Worm (Caenorhabditis elegans): ENCODE data around the gene pycr-1.
A peak's percentile ranks its signal among the peaks of the same experiment; 100 is the strongest.

The pycr-1 gene

ce11 chrX:12171631-12172348 lies 25.2 kb downstream of the pycr-1 start, which contains the start of gene F57G12.1:
F57G12.1 (minus strand) TSS chrX:12171681.
- peak; percentile 22 for TF ChIP-seq sma-3 (GFP tag; optimal IDR thresholded peaks at IDR 0.05)
- TF ChIP-seq mab-5 (tag; optimal IDR thresholded peaks at IDR 0.05) = peak; percentile 69
- TF ChIP-seq F13H6.1 (tag; optimal IDR thresholded peaks at IDR 0.05) = peak; percentile 87
- peak; percentile 79 for TF ChIP-seq C34F6.9 (tag; optimal IDR thresholded peaks at IDR 0.05)
- TF ChIP-seq unc-55 (GFP tag; optimal IDR thresholded peaks at IDR 0.05) = peak; percentile 87
- peak; percentile 48 to 74 for TF ChIP-seq lsy-2 (tag; optimal IDR thresholded peaks at IDR 0.05)
- peak; percentile 67 for TF ChIP-seq fos-1 (tag; optimal IDR thresholded peaks at IDR 0.05)
- no peak for TF ChIP-seq mbf-1 (tag; optimal IDR thresholded peaks at IDR 0.05)
- TF ChIP-seq Y55F3AM.14 (GFP tag; optimal IDR thresholded peaks at IDR 0.05) = peak; percentile 51
- no peak for TF ChIP-seq ztf-1 (GFP tag; conservative IDR thresholded peaks at IDR 0.05)
- TF ChIP-seq ztf-11 (tag; optimal IDR thresholded peaks at IDR 0.05) = no peak
- peak; percentile 54 for TF ChIP-seq ama-1 (optimal IDR thresholded peaks at IDR 0.05)
- peak; percentile 36 for TF ChIP-seq nhr-21 (tag; optimal IDR thresholded peaks at IDR 0.05)
- peak; percentile 48 for TF ChIP-seq nhr-6 (tag; optimal IDR thresholded peaks at IDR 0.05)
- no peak for TF ChIP-seq R02D3.7 (tag; optimal IDR thresholded peaks at IDR 0.05)
- no peak for TF ChIP-seq nhr-77 (tag; optimal IDR thresholded peaks at IDR 0.05)
- peak; percentile 60 to 81 for TF ChIP-seq mdl-1 (tag; optimal IDR thresholded peaks at IDR 0.05)
- peak; percentile 57 for TF ChIP-seq sem-4 (tag; optimal IDR thresholded peaks at IDR 0.05)
- TF ChIP-seq lin-11 (tag; optimal IDR thresholded peaks at IDR 0.05) = peak; percentile 84
- no peak for TF ChIP-seq unc-39 (tag; optimal IDR thresholded peaks at IDR 0.05)
- peak; percentile 65 for TF ChIP-seq zag-1 (tag; optimal IDR thresholded peaks at IDR 0.05)
- peak; percentile 99 for TF ChIP-seq nhr-129 (tag; optimal IDR thresholded peaks at IDR 0.05)
- TF ChIP-seq ceh-16 (tag; optimal IDR thresholded peaks at IDR 0.05) = peak; percentile 64
- TF ChIP-seq lin-39 (tag; optimal IDR thresholded peaks at IDR 0.05) = no peak
- peak; percentile 23 for TF ChIP-seq blmp-1 (tag; optimal IDR thresholded peaks at IDR 0.05; ENCODE audit: insufficient read depth)
- peak; percentile 94 for TF ChIP-seq sma-9 (GFP tag; optimal IDR thresholded peaks at IDR 0.05)
- peak; percentile 27 for TF ChIP-seq sma-9 (tag; optimal IDR thresholded peaks at IDR 0.05)
- peak; percentile 18 for TF ChIP-seq peb-1 (tag; optimal IDR thresholded peaks at IDR 0.05)
- TF ChIP-seq snpc-4 (tag; optimal IDR thresholded peaks at IDR 0.05) = peak; percentile 60
- TF ChIP-seq elt-1 (tag; optimal IDR thresholded peaks at IDR 0.05) = peak; percentile 36
- TF ChIP-seq ztf-4 (tag; optimal IDR thresholded peaks at IDR 0.05) = peak; percentile 52
- TF ChIP-seq lin-13 (GFP tag; optimal IDR thresholded peaks at IDR 0.05) = peak; percentile 71
- peak; percentile 90 for TF ChIP-seq crh-2 (tag; optimal IDR thresholded peaks at IDR 0.05)
- peak; percentile 79 for TF ChIP-seq egl-27 (tag; optimal IDR thresholded peaks at IDR 0.05)
- peak; percentile 51 for TF ChIP-seq gmeb-1 (tag; optimal IDR thresholded peaks at IDR 0.05)
- TF ChIP-seq dmd-4 (tag; optimal IDR thresholded peaks at IDR 0.05) = no peak
- TF ChIP-seq nhr-25 (tag; optimal IDR thresholded peaks at IDR 0.05) = peak; percentile 86

DNA sequence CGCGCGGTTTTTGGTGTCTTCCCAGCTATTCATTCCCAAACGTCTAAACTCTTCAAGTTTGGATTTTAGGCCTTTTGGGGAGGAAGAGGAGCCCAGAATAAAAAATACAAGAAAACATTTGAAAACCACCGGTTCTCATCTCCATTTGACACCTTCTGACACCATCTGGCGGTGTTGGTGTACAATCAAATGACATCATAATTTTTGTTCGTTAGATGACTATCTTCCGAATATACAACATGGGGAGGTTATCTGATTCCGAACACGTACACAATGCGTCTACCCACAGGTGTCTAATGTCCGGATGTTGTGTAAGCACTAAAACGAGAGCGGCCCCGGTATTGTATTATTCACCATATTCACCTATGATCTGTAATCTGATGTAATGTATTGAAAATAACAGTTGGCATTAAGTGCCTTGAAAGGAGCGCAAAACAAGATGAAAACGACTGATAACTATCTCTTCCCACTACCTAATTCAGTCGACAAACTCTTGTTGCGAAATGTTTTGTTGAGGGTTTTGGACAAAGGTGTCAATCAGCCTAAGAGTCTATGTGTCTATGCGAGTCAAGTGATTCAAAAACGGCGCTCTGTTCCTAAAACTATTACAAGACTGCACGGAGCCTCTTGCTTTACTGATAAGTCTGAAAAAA lies 26.0 kb downstream of the pycr-1 start:
- TF ChIP-seq ztf-1 (GFP tag; conservative IDR thresholded peaks at IDR 0.05) = no peak
- no peak for TF ChIP-seq zag-1 (tag; optimal IDR thresholded peaks at IDR 0.05)
- TF ChIP-seq sma-3 (GFP tag; optimal IDR thresholded peaks at IDR 0.05) = peak; percentile 27
- no peak for TF ChIP-seq nhr-10 (tag; optimal IDR thresholded peaks at IDR 0.05)
- no peak for TF ChIP-seq nhr-77 (tag; optimal IDR thresholded peaks at IDR 0.05)
- TF ChIP-seq peb-1 (tag; optimal IDR thresholded peaks at IDR 0.05) = no peak
- TF ChIP-seq dmd-4 (tag; optimal IDR thresholded peaks at IDR 0.05) = no peak
- TF ChIP-seq ztf-4 (tag; optimal IDR thresholded peaks at IDR 0.05) = no peak
- no peak for TF ChIP-seq sem-4 (tag; optimal IDR thresholded peaks at IDR 0.05)
- TF ChIP-seq nhr-6 (tag; optimal IDR thresholded peaks at IDR 0.05) = no peak
- no peak for TF ChIP-seq ama-1 (optimal IDR thresholded peaks at IDR 0.05)
- no peak for TF ChIP-seq lin-39 (tag; optimal IDR thresholded peaks at IDR 0.05)
- TF ChIP-seq elt-1 (tag; optimal IDR thresholded peaks at IDR 0.05) = peak; percentile 37
- no peak for TF ChIP-seq unc-55 (GFP tag; optimal IDR thresholded peaks at IDR 0.05)
- TF ChIP-seq snpc-4 (tag; optimal IDR thresholded peaks at IDR 0.05) = no peak
- TF ChIP-seq nhr-11 (tag; optimal IDR thresholded peaks at IDR 0.05) = no peak
- no peak for TF ChIP-seq unc-39 (tag; optimal IDR thresholded peaks at IDR 0.05)
- TF ChIP-seq nhr-25 (tag; optimal IDR thresholded peaks at IDR 0.05) = peak; percentile 47
- TF ChIP-seq ceh-16 (tag; optimal IDR thresholded peaks at IDR 0.05) = peak; percentile 96
- TF ChIP-seq blmp-1 (tag; optimal IDR thresholded peaks at IDR 0.05; ENCODE audit: insufficient read depth) = no peak
- TF ChIP-seq F13H6.1 (tag; optimal IDR thresholded peaks at IDR 0.05) = peak; percentile 27
- no peak for TF ChIP-seq aly-2 (tag; optimal IDR thresholded peaks at IDR 0.05)
- no peak for TF ChIP-seq Y55F3AM.14 (GFP tag; optimal IDR thresholded peaks at IDR 0.05)
- TF ChIP-seq mab-5 (tag; optimal IDR thresholded peaks at IDR 0.05) = no peak
- TF ChIP-seq elt-3 (tag; optimal IDR thresholded peaks at IDR 0.05) = no peak
- no peak for TF ChIP-seq skn-1 (tag; optimal IDR thresholded peaks at IDR 0.05)
- no peak for TF ChIP-seq lin-11 (tag; optimal IDR thresholded peaks at IDR 0.05)
- no peak for TF ChIP-seq nhr-23 (tag; optimal IDR thresholded peaks at IDR 0.05)
- no peak for TF ChIP-seq lsy-2 (tag; optimal IDR thresholded peaks at IDR 0.05)
- no peak for TF ChIP-seq C34F6.9 (tag; optimal IDR thresholded peaks at IDR 0.05)
- TF ChIP-seq ztf-11 (tag; optimal IDR thresholded peaks at IDR 0.05) = no peak
- TF ChIP-seq egl-27 (tag; optimal IDR thresholded peaks at IDR 0.05) = no peak
- peak; percentile 32 for TF ChIP-seq crh-2 (tag; optimal IDR thresholded peaks at IDR 0.05)
- TF ChIP-seq mdl-1 (tag; optimal IDR thresholded peaks at IDR 0.05) = no peak
- no peak for TF ChIP-seq ceh-82 (tag; optimal IDR thresholded peaks at IDR 0.05)
- TF ChIP-seq alr-1 (tag; optimal IDR thresholded peaks at IDR 0.05) = no peak
- TF ChIP-seq unc-62 (GFP tag; optimal IDR thresholded peaks at IDR 0.05) = no peak
- no peak for TF ChIP-seq nhr-237 (tag; optimal IDR thresholded peaks at IDR 0.05)
